Worm (Caenorhabditis elegans) whole organism, mixed stage, embryonic: Measurements from ENCODE around the gene ZK1240.8.

Experiments
- M03D4.4 ChIP-seq: sonication (generic microtip); optimal IDR thresholded peaks from 2 replicates; lab custom pipeline; 2017; ENCODE audit warnings: mild to moderate bottlenecking, missing genetic modification characterization, missing compliant biosample characterization
- bed-3 ChIP-seq: fragments of 200-800 bp; sonication (Bioruptor generic); optimal IDR thresholded peaks from 3 replicates; lab custom pipeline; 2018; ENCODE audit warnings: mild to moderate bottlenecking, missing genetic modification characterization, moderate library complexity, missing compliant biosample characterization
- blmp-1 ChIP-seq: fragments of 150-350 bp; optimal IDR thresholded peaks from 2 replicates; lab custom pipeline; 2014; ENCODE audit warnings: missing biosample characterization, missing genetic modification characterization
- ceh-39 ChIP-seq: fragments of 150-350 bp; optimal IDR thresholded peaks from 2 replicates; lab custom pipeline; 2014; ENCODE audit warnings: missing biosample characterization, missing genetic modification characterization
- ceh-43 ChIP-seq: fragments of 200-800 bp; sonication (Bioruptor generic); optimal IDR thresholded peaks from 2 replicates; lab custom pipeline; 2018; ENCODE audit warnings: mild to moderate bottlenecking, missing genetic modification characterization, moderate library complexity, missing compliant biosample characterization
- ceh-83 ChIP-seq: fragments of 200-800 bp; sonication (Bioruptor generic); optimal IDR thresholded peaks from 2 replicates; lab custom pipeline; 2018; ENCODE audit warnings: mild to moderate bottlenecking, missing genetic modification characterization, missing compliant biosample characterization
- ces-1 ChIP-seq: fragments of 150-350 bp; optimal IDR thresholded peaks from 2 replicates; lab custom pipeline; 2014; ENCODE audit warnings: missing biosample characterization, missing genetic modification reagents, missing genetic modification characterization
- cnd-1 ChIP-seq: fragments of 200-800 bp; sonication (Bioruptor generic); optimal IDR thresholded peaks from 2 replicates; lab custom pipeline; 2018; ENCODE audit warnings: mild to moderate bottlenecking, missing genetic modification characterization, missing compliant biosample characterization
- drap-1 ChIP-seq: fragments of 200-800 bp; sonication (Bioruptor generic); optimal IDR thresholded peaks from 3 replicates; lab custom pipeline; 2018; ENCODE audit warnings: mild to moderate bottlenecking, missing genetic modification characterization, missing compliant biosample characterization
- elt-1 ChIP-seq: sonication (generic microtip); optimal IDR thresholded peaks from 2 replicates; lab custom pipeline; 2017; ENCODE audit warnings: missing genetic modification characterization, mild to moderate bottlenecking, missing compliant biosample characterization, antibody characterized with exemption, moderate library complexity, borderline replicate concordance; ENCODE audit not compliant: insufficient read depth
- flh-1 ChIP-seq: fragments of 200-800 bp; sonication (Bioruptor generic); optimal IDR thresholded peaks from 2 replicates; lab custom pipeline; 2018; ENCODE audit warnings: mild to moderate bottlenecking, missing genetic modification characterization, moderate library complexity, missing compliant biosample characterization
- lin-13 ChIP-seq: fragments of 150-350 bp; optimal IDR thresholded peaks from 2 replicates; lab custom pipeline; 2014; ENCODE audit warnings: missing biosample characterization, missing genetic modification characterization
- lin-32 ChIP-seq: fragments of 200-800 bp; sonication (Bioruptor generic); optimal IDR thresholded peaks from 2 replicates; lab custom pipeline; 2018; ENCODE audit warnings: mild to moderate bottlenecking, missing genetic modification characterization, missing compliant biosample characterization
- lsy-2 ChIP-seq: fragments of 150-350 bp; optimal IDR thresholded peaks from 2 replicates; lab custom pipeline; 2014; ENCODE audit warnings: missing biosample characterization, missing genetic modification characterization
- mab-5 ChIP-seq: fragments of 150-350 bp; optimal IDR thresholded peaks from 2 replicates; lab custom pipeline; 2014; ENCODE audit warnings: missing biosample characterization, missing genetic modification characterization
- mep-1 ChIP-seq: fragments of 150-350 bp; optimal IDR thresholded peaks from 2 replicates; lab custom pipeline; 2017; ENCODE audit warnings: missing biosample characterization, missing genetic modification reagents, missing genetic modification characterization, inconsistent platforms
- mls-2 ChIP-seq: sonication (generic microtip); optimal IDR thresholded peaks from 2 replicates; lab custom pipeline; 2016; ENCODE audit warnings: mild to moderate bottlenecking, missing genetic modification characterization, moderate library complexity, missing compliant biosample characterization
- nhr-2 ChIP-seq: fragments of 150-350 bp; optimal IDR thresholded peaks from 2 replicates; lab custom pipeline; 2014; ENCODE audit warnings: missing biosample characterization, missing genetic modification characterization
- nhr-237 ChIP-seq: fragments of 150-350 bp; optimal IDR thresholded peaks from 2 replicates; lab custom pipeline; 2014; ENCODE audit warnings: missing biosample characterization, missing genetic modification characterization
- nhr-28 ChIP-seq: fragments of 150-350 bp; optimal IDR thresholded peaks from 2 replicates; lab custom pipeline; 2014; ENCODE audit warnings: missing biosample characterization, missing genetic modification characterization
- nhr-76 ChIP-seq: sonication (generic microtip); optimal IDR thresholded peaks from 2 replicates; lab custom pipeline; 2017; ENCODE audit warnings: missing biosample characterization, missing genetic modification characterization
- sem-2 ChIP-seq: fragments of 200-800 bp; sonication (Bioruptor generic); optimal IDR thresholded peaks from 2 replicates; lab custom pipeline; 2018; ENCODE audit warnings: mild to moderate bottlenecking, missing genetic modification characterization, missing compliant biosample characterization
- sptf-1 ChIP-seq: sonication (generic microtip); optimal IDR thresholded peaks from 2 replicates; lab custom pipeline; 2017; ENCODE audit warnings: mild to moderate bottlenecking, missing genetic modification characterization, moderate library complexity, missing compliant biosample characterization
- tbx-8 ChIP-seq: fragments of 200-800 bp; sonication (Bioruptor generic); optimal IDR thresholded peaks from 2 replicates; lab custom pipeline; 2018; ENCODE audit warnings: mild to moderate bottlenecking, missing genetic modification characterization, moderate library complexity, missing compliant biosample characterization
- unc-120 ChIP-seq: sonication (generic microtip); optimal IDR thresholded peaks from 2 replicates; lab custom pipeline; 2017; ENCODE audit warnings: missing genetic modification characterization, missing compliant biosample characterization; ENCODE audit not compliant: poor library complexity, severe bottlenecking
- unc-39 ChIP-seq: fragments of 150-350 bp; optimal IDR thresholded peaks from 2 replicates; lab custom pipeline; 2014; ENCODE audit warnings: missing biosample characterization, missing genetic modification characterization
- unc-62 ChIP-seq: fragments of 150-350 bp; optimal IDR thresholded peaks from 2 replicates; lab custom pipeline; 2014; ENCODE audit warnings: missing biosample characterization, missing genetic modification reagents, missing genetic modification characterization
- zip-8 ChIP-seq: fragments of 150-350 bp; optimal IDR thresholded peaks from 2 replicates; lab custom pipeline; 2014; ENCODE audit warnings: missing biosample characterization, missing genetic modification characterization
- ztf-11 ChIP-seq: fragments of 150-350 bp; optimal IDR thresholded peaks from 2 replicates; lab custom pipeline; 2014; ENCODE audit warnings: missing biosample characterization, missing genetic modification characterization

Gene ZK1240.8

ce11 chrII:2298742-2299141 lies 30.1 kb downstream of the ZK1240.8 start, which contains the start of gene B0281.4:
TSS of gene B0281.4 (minus strand) at chrII:2298842.
- TF ChIP-seq nhr-76 (tag; lab: Kevin White, UChicago) (no peak), nhr-28 (tag; lab: Kevin White, UChicago) (no peak), M03D4.4 (tag; lab: Kevin White, UChicago) (no peak), lin-13 (tag; lab: Kevin White, UChicago) (no peak), ceh-39 (tag; lab: Kevin White, UChicago) (no peak), blmp-1 (tag; lab: Kevin White, UChicago) (no peak), unc-39 (tag; lab: Kevin White, UChicago) (no peak), sptf-1 (tag; lab: Kevin White, UChicago) (no peak), sem-2 (GFP tag; lab: Kevin White, UChicago) (no peak)

ce11 chrII:2295817-2296315 lies 33.0 kb downstream of the ZK1240.8 start, which contains the start of gene fbxc-25:
TSS of gene fbxc-25 (minus strand) at chrII:2296265.
- no peak for TF ChIP-seq blmp-1 (tag; lab: Kevin White, UChicago)
- no peak for TF ChIP-seq unc-39 (tag; lab: Kevin White, UChicago)
- no peak for TF ChIP-seq unc-120 (tag; lab: Kevin White, UChicago)
- no peak for TF ChIP-seq ceh-83 (GFP tag; lab: Kevin White, UChicago)
- no peak for TF ChIP-seq mab-5 (tag; lab: Kevin White, UChicago)
- TF ChIP-seq M03D4.4 (tag; lab: Kevin White, UChicago) = no peak
- TF ChIP-seq flh-1 = no peak
- TF ChIP-seq elt-1 (tag; lab: Kevin White, UChicago) = no peak
- TF ChIP-seq tbx-8 (GFP tag; lab: Kevin White, UChicago) = no peak
- TF ChIP-seq sptf-1 (tag; lab: Kevin White, UChicago) = no peak
- TF ChIP-seq nhr-2 = no peak
- TF ChIP-seq lin-13 (tag; lab: Kevin White, UChicago) = no peak
- TF ChIP-seq lsy-2 (tag; lab: Kevin White, UChicago) = no peak
- TF ChIP-seq ceh-43 (GFP tag; lab: Kevin White, UChicago) = no peak
- TF ChIP-seq lin-32 (GFP tag; lab: Kevin White, UChicago) = no peak

- TF ChIP-seq ceh-43 (GFP tag; lab: Kevin White, UChicago) = no peak
- no peak for TF ChIP-seq ztf-11 (tag; lab: Kevin White, UChicago)
- no peak for TF ChIP-seq nhr-2
- no peak for TF ChIP-seq elt-1 (tag; lab: Kevin White, UChicago)
- no peak for TF ChIP-seq mab-5 (tag; lab: Kevin White, UChicago)
- TF ChIP-seq mep-1 (tag; lab: Kevin White, UChicago) = no peak
- TF ChIP-seq unc-62 (GFP tag; lab: Kevin White, UChicago) = no peak
- TF ChIP-seq lsy-2 (tag; lab: Kevin White, UChicago) = no peak
- TF ChIP-seq lin-13 (tag; lab: Kevin White, UChicago) = no peak
- TF ChIP-seq flh-1 = no peak
- no peak for TF ChIP-seq nhr-28 (tag; lab: Kevin White, UChicago)
- TF ChIP-seq nhr-237 (tag; lab: Kevin White, UChicago) = no peak
Observed at ce11 chrII:2292549-2292948, 36.3 kb downstream of the ZK1240.8 start.

- TF ChIP-seq ztf-11 (tag; lab: Kevin White, UChicago) = no peak
- TF ChIP-seq, all 35 proteins: peak for 0
Observed at ce11 chrII:2292027-2292426, 36.8 kb downstream of the ZK1240.8 start, which contains the start of gene K09F6.7. TSS of gene K09F6.7 (minus strand) at chrII:2292127.

ce11 chrII:2289441-2289840 lies 39.4 kb downstream of the ZK1240.8 start:
- no peak for TF ChIP-seq unc-62 (GFP tag; lab: Kevin White, UChicago)
- peak; percentile 19 for TF ChIP-seq lin-32 (GFP tag; lab: Kevin White, UChicago)

ce11 chrII:2288798-2289197 lies 40.1 kb downstream of the ZK1240.8 start, which contains the start of the genes K09F6.10 and K09F6.13:
TSS of gene K09F6.10 (minus strand) at chrII:2288883.
TSS of gene K09F6.13 (plus strand) at chrII:2289114.
- TF ChIP-seq tbx-8 (GFP tag; lab: Kevin White, UChicago) (no peak), ces-1 (GFP tag; lab: Kevin White, UChicago) (no peak), mep-1 (tag; lab: Kevin White, UChicago) (no peak), ceh-83 (GFP tag; lab: Kevin White, UChicago) (no peak), elt-1 (tag; lab: Kevin White, UChicago) (no peak), ceh-39 (tag; lab: Kevin White, UChicago) (no peak), zip-8 (tag; lab: Kevin White, UChicago) (no peak), ztf-11 (tag; lab: Kevin White, UChicago) (no peak), nhr-237 (tag; lab: Kevin White, UChicago) (no peak), cnd-1 (tag; lab: Kevin White, UChicago) (no peak), flh-1 (no peak), M03D4.4 (tag; lab: Kevin White, UChicago) (no peak), bed-3 (no peak), mls-2 (tag; lab: Kevin White, UChicago) (no peak), drap-1 (no peak), unc-39 (tag; lab: Kevin White, UChicago) (no peak), unc-120 (tag; lab: Kevin White, UChicago) (no peak), unc-62 (GFP tag; lab: Kevin White, UChicago) (no peak), nhr-28 (tag; lab: Kevin White, UChicago) (no peak)
